Worm (Caenorhabditis elegans) whole organism, midembryonic: ENCODE measurements around the gene C28H8.5.

Experiments used
- T22C8.4 ChIP-seq: fragments of 200-800 bp; sonication (Bioruptor generic); IDR thresholded peaks from 2 replicates; pipeline ENCODE4 v1.3.6; 2022; ENCODE audit warnings: missing genetic modification characterization, missing compliant biosample characterization
- cog-1 ChIP-seq: sonication (generic microtip); optimal IDR thresholded peaks from 2 replicates; lab custom pipeline; 2016; ENCODE audit warnings: missing genetic modification characterization, missing compliant biosample characterization
- flt-1 ChIP-seq: fragments of 200-800 bp; sonication (Bioruptor generic); IDR thresholded peaks from 2 replicates; pipeline ENCODE4 v1.3.6; 2022; ENCODE audit warnings: missing genetic modification characterization, missing compliant biosample characterization
- klf-2 ChIP-seq: fragments of 200-800 bp; sonication (Bioruptor generic); conservative IDR thresholded peaks from 2 replicates; pipeline ENCODE4 v1.3.6; 2022; ENCODE audit warnings: missing genetic modification reagents, missing genetic modification characterization, missing compliant biosample characterization
- med-1 ChIP-seq: sonication (generic microtip); optimal IDR thresholded peaks from 2 replicates; lab custom pipeline; 2017; ENCODE audit warnings: missing genetic modification characterization, mild to moderate bottlenecking, missing compliant biosample characterization, antibody characterized with exemption, missing genetic modification reagents; ENCODE audit not compliant: insufficient read depth
- ref-1 ChIP-seq: fragments of 200-800 bp; sonication (Bioruptor generic); conservative IDR thresholded peaks from 2 replicates; pipeline ENCODE4 v1.3.6; 2022; ENCODE audit warnings: missing genetic modification reagents, missing genetic modification characterization, missing compliant biosample characterization
- tab-1 ChIP-seq: fragments of 200-800 bp; sonication (Bioruptor generic); IDR thresholded peaks from 2 replicates; pipeline ENCODE4 v1.3.6; 2022; ENCODE audit warnings: missing genetic modification characterization, missing compliant biosample characterization
- ztf-23 ChIP-seq: fragments of 200-800 bp; sonication (Bioruptor generic); IDR thresholded peaks from 2 replicates; pipeline ENCODE4 v1.3.6; 2022; ENCODE audit warnings: missing genetic modification reagents, missing genetic modification characterization, missing compliant biosample characterization
- ztf-29 ChIP-seq: fragments of 200-800 bp; sonication (Bioruptor generic); IDR thresholded peaks from 2 replicates; pipeline ENCODE4 v1.3.6; 2022; ENCODE audit warnings: missing genetic modification reagents, missing genetic modification characterization, missing compliant biosample characterization

C28H8.5 gene

ce11 chrIII:5876140-5876675, 7.9 kb upstream of the C28H8.5 start, which contains the start of gene aldo-2:
TSS of gene aldo-2 (minus strand) at chrIII:5876625.
- TF ChIP-seq cog-1 (tag; lab: Kevin White, UChicago) (no peak), ztf-29 (GFP tag; lab: Robert Waterston, UW) (no peak), ref-1 (GFP tag; lab: Robert Waterston, UW) (no peak), klf-2 (GFP tag; lab: Robert Waterston, UW) (no peak), med-1 (GFP tag; lab: Kevin White, UChicago) (no peak), ztf-23 (GFP tag; lab: Robert Waterston, UW) (no peak)

- no peak for TF ChIP-seq ref-1 (GFP tag; lab: Robert Waterston, UW)
- no peak for TF ChIP-seq klf-2 (GFP tag; lab: Robert Waterston, UW)
- TF ChIP-seq cog-1 (tag; lab: Kevin White, UChicago): no peak
- no peak for TF ChIP-seq flt-1 (GFP tag; lab: Robert Waterston, UW)
- TF ChIP-seq T22C8.4: no peak
- TF ChIP-seq ztf-29 (GFP tag; lab: Robert Waterston, UW): no peak
- no peak for TF ChIP-seq med-1 (GFP tag; lab: Kevin White, UChicago)
- no peak for TF ChIP-seq ztf-23 (GFP tag; lab: Robert Waterston, UW)
- no peak for TF ChIP-seq tab-1
These were observed 7.1 kb upstream of the C28H8.5 start for ce11 chrIII:5876867-5877641.

DNA sequence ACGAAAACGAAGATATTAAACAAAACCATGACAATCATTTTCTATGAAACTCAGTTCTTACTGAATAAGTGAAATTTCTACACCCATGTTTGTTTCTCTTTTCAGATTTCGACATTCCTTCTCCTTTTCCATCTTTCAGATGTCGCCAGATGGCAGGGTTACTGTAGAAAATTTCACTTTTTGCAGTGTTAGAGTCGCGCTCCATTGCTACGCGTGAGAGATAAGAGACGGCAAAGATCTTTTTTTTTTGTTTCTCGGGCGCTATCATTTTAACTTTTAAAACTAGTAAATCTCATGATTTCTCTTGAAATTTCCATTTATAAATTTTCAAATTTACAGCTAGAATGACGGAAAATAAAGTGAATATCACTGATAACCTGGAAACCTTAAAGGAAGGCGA, 5.9 kb upstream of the C28H8.5 start, which contains the start of the genes mig-21 and F01F1.2:
TSS of gene mig-21 (minus strand) at position 166 of the 400 bp plus-strand sequence.
TSS of gene F01F1.2 (plus strand) at position 340 of the 400 bp plus-strand sequence.
- TF ChIP-seq T22C8.4: no peak
- no peak for TF ChIP-seq ztf-29 (GFP tag; lab: Robert Waterston, UW)
- no peak for TF ChIP-seq klf-2 (GFP tag; lab: Robert Waterston, UW)
- no peak for TF ChIP-seq med-1 (GFP tag; lab: Kevin White, UChicago)
- no peak for TF ChIP-seq flt-1 (GFP tag; lab: Robert Waterston, UW)
- TF ChIP-seq ref-1 (GFP tag; lab: Robert Waterston, UW): no peak
- no peak for TF ChIP-seq tab-1
- no peak for TF ChIP-seq cog-1 (tag; lab: Kevin White, UChicago)
- TF ChIP-seq ztf-23 (GFP tag; lab: Robert Waterston, UW): no peak

ce11 chrIII:5879291-5879968, 4.7 kb upstream of the C28H8.5 start, which contains the start of gene hpo-10:
TSS of gene hpo-10 (plus strand) at chrIII:5879489.
- TF ChIP-seq ztf-23 (GFP tag; lab: Robert Waterston, UW) (no peak), klf-2 (GFP tag; lab: Robert Waterston, UW) (no peak), T22C8.4 (peak; percentile 56), flt-1 (GFP tag; lab: Robert Waterston, UW) (no peak)

DNA sequence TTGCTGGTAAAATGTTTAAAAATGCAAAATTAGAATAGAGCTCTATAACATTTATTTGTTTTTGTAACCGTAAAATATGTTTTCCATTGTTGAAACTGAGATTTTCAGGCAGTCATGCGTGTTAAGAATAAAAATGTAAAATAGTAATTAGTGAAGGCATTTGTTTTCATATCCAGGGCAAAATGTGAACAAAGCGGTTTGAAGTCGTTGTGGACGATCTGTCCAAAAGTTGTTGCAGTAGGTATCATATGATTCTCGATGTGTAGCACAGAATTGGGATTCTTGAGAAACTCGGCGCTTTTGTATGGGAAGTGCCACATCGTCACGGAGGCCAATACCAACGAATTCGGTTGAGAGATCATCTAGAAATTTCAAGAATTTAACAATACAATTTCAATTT, 1.8 kb upstream of the C28H8.5 start:
- TF ChIP-seq tab-1 (no peak), cog-1 (tag; lab: Kevin White, UChicago) (no peak), ref-1 (GFP tag; lab: Robert Waterston, UW) (no peak), flt-1 (GFP tag; lab: Robert Waterston, UW) (no peak), med-1 (GFP tag; lab: Kevin White, UChicago) (no peak), ztf-29 (GFP tag; lab: Robert Waterston, UW) (no peak), klf-2 (GFP tag; lab: Robert Waterston, UW) (no peak), ztf-23 (GFP tag; lab: Robert Waterston, UW) (no peak), T22C8.4 (no peak)

DNA sequence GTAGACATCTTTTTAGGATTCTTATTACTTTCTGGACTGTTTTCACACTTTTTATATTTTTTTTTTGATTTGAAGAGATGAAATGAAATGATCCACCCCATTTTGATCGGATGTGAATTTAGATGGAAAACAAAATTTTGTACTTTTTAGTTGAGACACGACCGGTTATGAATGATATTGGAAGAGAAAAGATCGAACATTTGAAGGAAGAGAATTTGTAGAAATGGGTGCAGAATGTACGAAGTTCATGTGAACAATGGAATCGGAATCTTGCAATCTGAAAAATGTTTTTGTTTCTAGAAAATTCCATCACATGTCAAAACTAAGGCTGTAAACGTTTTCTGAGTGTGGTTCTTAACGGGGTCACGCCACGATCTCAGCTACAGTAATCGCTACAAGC, 1.3 kb upstream of the C28H8.5 start, which contains the start of gene F01F1.14:
TSS of gene F01F1.14 (minus strand) at position 101 of the 400 bp plus-strand sequence.
- TF ChIP-seq klf-2 (GFP tag; lab: Robert Waterston, UW): no peak
- no peak for TF ChIP-seq flt-1 (GFP tag; lab: Robert Waterston, UW)
- TF ChIP-seq tab-1: no peak
- no peak for TF ChIP-seq med-1 (GFP tag; lab: Kevin White, UChicago)

- TF ChIP-seq tab-1: no peak
- TF ChIP-seq ztf-23 (GFP tag; lab: Robert Waterston, UW): no peak
- TF ChIP-seq klf-2 (GFP tag; lab: Robert Waterston, UW): no peak
- TF ChIP-seq T22C8.4: no peak
- no peak for TF ChIP-seq ref-1 (GFP tag; lab: Robert Waterston, UW)
- TF ChIP-seq cog-1 (tag; lab: Kevin White, UChicago): no peak
- no peak for TF ChIP-seq flt-1 (GFP tag; lab: Robert Waterston, UW)
- TF ChIP-seq med-1 (GFP tag; lab: Kevin White, UChicago): no peak
- TF ChIP-seq ztf-29 (GFP tag; lab: Robert Waterston, UW): no peak
These were observed 590 bp upstream of the C28H8.5 start for ce11 chrIII:5883517-5883916.

DNA sequence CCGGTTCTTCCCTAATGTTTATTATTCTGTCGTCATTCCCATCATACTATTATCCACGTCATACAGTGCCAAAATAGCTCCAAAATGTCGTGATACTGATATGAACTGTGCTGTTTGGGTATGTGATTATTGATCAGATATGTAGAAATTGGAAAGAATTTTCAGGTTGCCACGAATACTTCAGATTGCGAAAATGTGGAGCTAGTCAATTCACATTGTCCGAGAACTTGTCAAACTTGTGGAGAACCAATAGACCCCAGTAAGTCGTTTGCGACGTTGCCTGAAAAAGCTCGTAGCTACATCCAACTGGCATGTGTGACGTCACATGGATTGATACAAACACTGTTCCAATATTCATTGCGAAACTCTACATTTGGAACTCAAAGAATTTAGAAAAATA, 352 bp downstream of the C28H8.5 start:
- no peak for TF ChIP-seq med-1 (GFP tag; lab: Kevin White, UChicago)
- no peak for TF ChIP-seq tab-1
- TF ChIP-seq T22C8.4: no peak
- TF ChIP-seq cog-1 (tag; lab: Kevin White, UChicago): no peak
- TF ChIP-seq klf-2 (GFP tag; lab: Robert Waterston, UW): no peak
- no peak for TF ChIP-seq ztf-29 (GFP tag; lab: Robert Waterston, UW)
- TF ChIP-seq flt-1 (GFP tag; lab: Robert Waterston, UW): no peak
- no peak for TF ChIP-seq ref-1 (GFP tag; lab: Robert Waterston, UW)
- TF ChIP-seq ztf-23 (GFP tag; lab: Robert Waterston, UW): no peak
